Worm (Caenorhabditis elegans): ENCODE measurements around the gene str-146.

- no peak for TF ChIP-seq ztf-29 (GFP tag; IDR thresholded peaks at IDR 0.05)
- TF ChIP-seq cog-1 (tag; optimal IDR thresholded peaks at IDR 0.05), result no peak
These were observed 19.6 kb downstream of the str-146 start, which contains the start of gene catp-3 for ce11 chrV:8075712-8076111.

Measured in whole organism, midembryonic.